Worm (Caenorhabditis elegans): ENCODE results near the gene K03A1.4.
A peak's percentile ranks its signal among the peaks of the same experiment; 100 is the strongest.

The K03A1.4 gene

DNA sequence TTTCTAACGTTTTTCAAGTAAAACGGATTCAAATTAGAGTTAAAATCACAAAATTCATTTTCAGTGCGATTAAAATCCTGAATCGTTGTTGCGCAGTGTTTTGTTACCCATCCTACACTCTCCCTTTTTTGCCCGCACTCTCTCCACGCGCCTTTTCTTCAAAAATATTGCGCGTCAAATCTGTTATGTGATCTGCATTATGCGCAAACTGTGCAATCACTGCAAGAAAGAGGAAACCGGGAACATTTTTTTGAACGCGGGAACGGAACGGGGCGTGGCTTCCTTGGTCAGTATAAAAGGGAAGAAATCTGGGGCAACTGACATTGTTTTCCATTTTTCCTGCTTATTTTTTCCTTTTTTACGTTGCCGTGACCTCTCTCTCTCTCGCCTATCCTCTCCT lies 41.8 kb upstream of the K03A1.4 start:
- TF ChIP-seq blmp-1 (tag; optimal IDR thresholded peaks at IDR 0.05; ENCODE audit: insufficient read depth) (peak; percentile 10), mbf-1 (tag; optimal IDR thresholded peaks at IDR 0.05) (no peak), ama-1 (optimal IDR thresholded peaks at IDR 0.05) (no peak), Y55F3AM.14 (GFP tag; optimal IDR thresholded peaks at IDR 0.05) (no peak), sem-4 (tag; optimal IDR thresholded peaks at IDR 0.05) (no peak), nhr-23 (tag; optimal IDR thresholded peaks at IDR 0.05) (no peak), ceh-16 (tag; optimal IDR thresholded peaks at IDR 0.05) (no peak), nhr-25 (tag; optimal IDR thresholded peaks at IDR 0.05) (peak; percentile 6), nhr-129 (tag; optimal IDR thresholded peaks at IDR 0.05) (peak; percentile 0), unc-55 (GFP tag; optimal IDR thresholded peaks at IDR 0.05) (peak; percentile 31), nhr-237 (tag; optimal IDR thresholded peaks at IDR 0.05) (no peak), nhr-77 (tag; optimal IDR thresholded peaks at IDR 0.05) (no peak), fos-1 (tag; optimal IDR thresholded peaks at IDR 0.05) (no peak), lin-11 (tag; optimal IDR thresholded peaks at IDR 0.05) (peak; percentile 22), gmeb-1 (tag; optimal IDR thresholded peaks at IDR 0.05) (no peak), lsy-2 (tag; optimal IDR thresholded peaks at IDR 0.05) (peak in 1 of 2 experiments; percentile 5), lin-39 (tag; optimal IDR thresholded peaks at IDR 0.05) (no peak), peb-1 (tag; optimal IDR thresholded peaks at IDR 0.05) (no peak), unc-39 (tag; optimal IDR thresholded peaks at IDR 0.05) (no peak), sma-9 (GFP tag; optimal IDR thresholded peaks at IDR 0.05) (no peak), sma-9 (tag; optimal IDR thresholded peaks at IDR 0.05) (no peak), aly-2 (tag; optimal IDR thresholded peaks at IDR 0.05) (no peak), skn-1 (tag; optimal IDR thresholded peaks at IDR 0.05) (no peak)

DNA sequence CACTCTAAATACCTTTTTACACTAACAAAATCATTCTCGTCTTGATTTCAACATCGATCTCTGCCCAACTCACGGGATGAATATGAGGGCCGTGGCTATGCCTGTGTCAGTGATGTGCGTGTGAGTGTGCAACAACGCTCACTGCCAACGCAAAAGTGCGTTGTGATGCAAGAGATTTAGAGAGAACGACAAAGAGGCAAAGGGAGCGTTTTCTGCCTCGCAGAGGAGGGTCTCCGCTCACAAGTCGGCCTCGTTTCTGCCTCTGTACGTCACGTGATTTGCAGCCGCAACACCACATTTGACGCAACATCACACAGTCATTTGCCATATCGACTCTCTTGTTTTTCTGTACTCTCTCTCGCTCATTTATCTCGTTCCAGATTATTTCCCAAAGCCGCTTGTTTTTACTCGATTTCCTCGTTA lies 35.8 kb upstream of the K03A1.4 start, which contains the start of gene epg-7:
Gene epg-7, plus strand, starts transcription at position 413 of the 423 bp plus-strand sequence.
- TF ChIP-seq egl-27 (tag; optimal IDR thresholded peaks at IDR 0.05) (peak; percentile 93), elt-3 (tag; optimal IDR thresholded peaks at IDR 0.05) (no peak), zag-1 (tag; optimal IDR thresholded peaks at IDR 0.05) (peak; percentile 73), elt-1 (tag; optimal IDR thresholded peaks at IDR 0.05) (no peak), Y55F3AM.14 (GFP tag; optimal IDR thresholded peaks at IDR 0.05) (peak; percentile 84), crh-2 (tag; optimal IDR thresholded peaks at IDR 0.05) (peak; percentile 97), dmd-4 (tag; optimal IDR thresholded peaks at IDR 0.05) (peak; percentile 43), lsy-2 (tag; optimal IDR thresholded peaks at IDR 0.05) (peak; percentile 79 to 93), R02D3.7 (tag; optimal IDR thresholded peaks at IDR 0.05) (no peak), gmeb-1 (tag; optimal IDR thresholded peaks at IDR 0.05) (peak; percentile 83), nhr-237 (tag; optimal IDR thresholded peaks at IDR 0.05) (no peak), nhr-77 (tag; optimal IDR thresholded peaks at IDR 0.05) (peak; percentile 67), ama-1 (optimal IDR thresholded peaks at IDR 0.05) (peak; percentile 77), unc-62 (GFP tag; optimal IDR thresholded peaks at IDR 0.05) (peak; percentile 70), nhr-25 (tag; optimal IDR thresholded peaks at IDR 0.05) (peak; percentile 96), mab-5 (tag; optimal IDR thresholded peaks at IDR 0.05) (peak; percentile 93), ztf-4 (tag; optimal IDR thresholded peaks at IDR 0.05) (peak; percentile 88), ceh-16 (tag; optimal IDR thresholded peaks at IDR 0.05) (peak; percentile 76), snpc-4 (tag; optimal IDR thresholded peaks at IDR 0.05) (peak; percentile 79), sma-3 (GFP tag; optimal IDR thresholded peaks at IDR 0.05) (peak; percentile 94), sem-4 (tag; optimal IDR thresholded peaks at IDR 0.05) (peak; percentile 94), nhr-21 (tag; optimal IDR thresholded peaks at IDR 0.05) (peak; percentile 92), nhr-23 (tag; optimal IDR thresholded peaks at IDR 0.05) (no peak), nhr-6 (tag; optimal IDR thresholded peaks at IDR 0.05) (peak; percentile 87), skn-1 (tag; optimal IDR thresholded peaks at IDR 0.05) (peak; percentile 77), ztf-11 (tag; optimal IDR thresholded peaks at IDR 0.05) (no peak), mdl-1 (tag; optimal IDR thresholded peaks at IDR 0.05) (peak; percentile 74 to 95), lin-13 (GFP tag; optimal IDR thresholded peaks at IDR 0.05) (peak; percentile 93), F13H6.1 (tag; optimal IDR thresholded peaks at IDR 0.05) (peak; percentile 98), lin-11 (tag; optimal IDR thresholded peaks at IDR 0.05) (peak; percentile 96), nhr-10 (tag; optimal IDR thresholded peaks at IDR 0.05) (peak; percentile 71), ZK546.5 (tag; optimal IDR thresholded peaks at IDR 0.05) (no peak), fos-1 (tag; optimal IDR thresholded peaks at IDR 0.05) (peak; percentile 96), nhr-12 (tag; optimal IDR thresholded peaks at IDR 0.05) (no peak), sma-9 (GFP tag; optimal IDR thresholded peaks at IDR 0.05) (peak; percentile 96), sma-9 (tag; optimal IDR thresholded peaks at IDR 0.05) (no peak), nhr-129 (tag; optimal IDR thresholded peaks at IDR 0.05) (peak; percentile 98), nhr-11 (tag; optimal IDR thresholded peaks at IDR 0.05) (no peak), unc-39 (tag; optimal IDR thresholded peaks at IDR 0.05) (no peak), peb-1 (tag; optimal IDR thresholded peaks at IDR 0.05) (no peak), ztf-1 (GFP tag; conservative IDR thresholded peaks at IDR 0.05) (no peak), lin-39 (tag; optimal IDR thresholded peaks at IDR 0.05) (peak; percentile 48), C34F6.9 (tag; optimal IDR thresholded peaks at IDR 0.05) (peak; percentile 99), alr-1 (tag; optimal IDR thresholded peaks at IDR 0.05) (no peak), unc-55 (GFP tag; optimal IDR thresholded peaks at IDR 0.05) (peak; percentile 97), aly-2 (tag; optimal IDR thresholded peaks at IDR 0.05) (no peak), blmp-1 (tag; optimal IDR thresholded peaks at IDR 0.05; ENCODE audit: insufficient read depth) (peak; percentile 58), ceh-82 (tag; optimal IDR thresholded peaks at IDR 0.05) (peak; percentile 71), mbf-1 (tag; optimal IDR thresholded peaks at IDR 0.05) (no peak)
